Fruit fly (Drosophila melanogaster) whole organism, embryonic: ENCODE data around the gene CG10035.

Experiments used
- Adf1 ChIP-seq: fragments of 200-800 bp; sonication (Bioruptor generic); IDR thresholded peaks from 2 replicates; pipeline ENCODE4 v1.3.6; 2022; ENCODE audit warnings: missing biosample characterization, missing genetic modification characterization
- BEAF-32 ChIP-seq: fragments of 200-800 bp; sonication (Bioruptor generic); optimal IDR thresholded peaks from 3 replicates; lab custom pipeline; 2017; ENCODE audit warnings: missing biosample characterization, missing genetic modification characterization, mild to moderate bottlenecking, moderate library complexity, missing genetic modification reagents
- Bgb ChIP-seq: fragments of 200-800 bp; sonication (Bioruptor generic); IDR thresholded peaks from 2 replicates; pipeline ENCODE4 v1.3.6; 2022; ENCODE audit warnings: missing biosample characterization, missing genetic modification characterization; ENCODE audit not compliant: partially characterized antibody
- CG10543 ChIP-seq: fragments of 200-800 bp; sonication (Bioruptor generic); optimal IDR thresholded peaks from 3 replicates; lab custom pipeline; 2017; ENCODE audit warnings: missing biosample characterization, mild to moderate bottlenecking, missing genetic modification characterization, moderate library complexity
- CG10565 ChIP-seq: fragments of 200-800 bp; sonication (Bioruptor generic); optimal IDR thresholded peaks from 3 replicates; lab custom pipeline; 2016; ENCODE audit warnings: missing biosample characterization, mild to moderate bottlenecking, missing genetic modification characterization
- CG11247 ChIP-seq: fragments of 200-800 bp; sonication (Bioruptor generic); IDR thresholded peaks from 2 replicates; pipeline ENCODE4 v1.3.6; 2022; ENCODE audit warnings: missing biosample characterization, missing genetic modification characterization
- CG13775 ChIP-seq: fragments of 200-800 bp; sonication (Bioruptor generic); optimal IDR thresholded peaks from 3 replicates; lab custom pipeline; 2017; ENCODE audit warnings: missing biosample characterization, mild to moderate bottlenecking, missing genetic modification characterization
- CG1647 ChIP-seq: fragments of 200-800 bp; sonication (Bioruptor generic); optimal IDR thresholded peaks from 3 replicates; lab custom pipeline; 2016; ENCODE audit warnings: missing biosample characterization, missing genetic modification characterization
- CG18476 ChIP-seq: fragments of 200-800 bp; sonication (Bioruptor generic); optimal IDR thresholded peaks from 2 replicates; lab custom pipeline; 2016; ENCODE audit warnings: missing biosample characterization, mild to moderate bottlenecking, missing genetic modification characterization
- CG32772 ChIP-seq: fragments of 200-800 bp; sonication (Bioruptor generic); IDR thresholded peaks from 2 replicates; pipeline ENCODE4 v1.3.6; 2022; ENCODE audit warnings: missing biosample characterization, missing genetic modification characterization
- CG3407 ChIP-seq: fragments of 200-800 bp; sonication (Bioruptor generic); optimal IDR thresholded peaks from 2 replicates; lab custom pipeline; 2018; ENCODE audit warnings: missing biosample characterization, mild to moderate bottlenecking, missing genetic modification characterization
- CG34422 ChIP-seq: fragments of 200-800 bp; sonication (Bioruptor generic); IDR thresholded peaks from 3 replicates; pipeline ENCODE4 v1.3.6; 2022; ENCODE audit warnings: missing biosample characterization, missing genetic modification characterization
- CG5180 ChIP-seq: fragments of 200-800 bp; sonication (Bioruptor generic); optimal IDR thresholded peaks from 3 replicates; lab custom pipeline; 2017; ENCODE audit warnings: missing biosample characterization, missing genetic modification characterization, mild to moderate bottlenecking, moderate library complexity, missing genetic modification reagents
- CG6689 ChIP-seq: fragments of 200-800 bp; sonication (Bioruptor generic); IDR thresholded peaks from 2 replicates; pipeline ENCODE4 v1.3.6; 2022; ENCODE audit warnings: missing biosample characterization, missing genetic modification characterization
- CG6791 ChIP-seq: fragments of 200-800 bp; sonication (Bioruptor generic); IDR thresholded peaks from 3 replicates; pipeline ENCODE4 v1.3.6; 2022; ENCODE audit warnings: missing biosample characterization, missing genetic modification characterization; ENCODE audit not compliant: partially characterized antibody
- CG7357 ChIP-seq: fragments of 200-800 bp; sonication (Bioruptor generic); IDR thresholded peaks from 3 replicates; pipeline ENCODE4 v1.3.6; 2022; ENCODE audit warnings: missing biosample characterization, missing genetic modification characterization
- CG8388 ChIP-seq: fragments of 200-800 bp; sonication (Bioruptor generic); optimal IDR thresholded peaks from 2 replicates; lab custom pipeline; 2019; ENCODE audit warnings: missing biosample characterization, mild to moderate bottlenecking, missing genetic modification characterization, moderate library complexity
- CG9876 ChIP-seq: fragments of 200-800 bp; sonication (Bioruptor generic); optimal IDR thresholded peaks from 2 replicates; lab custom pipeline; 2016; ENCODE audit warnings: missing biosample characterization, missing genetic modification characterization
- CoRest ChIP-seq: fragments of 200-800 bp; sonication (Bioruptor generic); optimal IDR thresholded peaks from 3 replicates; lab custom pipeline; 2018; ENCODE audit warnings: missing biosample characterization, mild to moderate bottlenecking, missing genetic modification characterization, moderate library complexity
- Dip3 ChIP-seq: fragments of 200-800 bp; sonication (Bioruptor generic); optimal IDR thresholded peaks from 3 replicates; lab custom pipeline; 2016; ENCODE audit warnings: missing biosample characterization, missing genetic modification characterization
- Dll ChIP-seq: fragments of 200-800 bp; sonication (Bioruptor generic); IDR thresholded peaks from 4 replicates; pipeline ENCODE4 v1.3.6; 2022; ENCODE audit warnings: missing biosample characterization, missing genetic modification characterization; ENCODE audit not compliant: partially characterized antibody
- Dref ChIP-seq: fragments of 200-800 bp; sonication (Bioruptor generic); IDR thresholded peaks from 2 replicates; pipeline ENCODE4 v1.3.6; 2022; ENCODE audit warnings: missing biosample characterization, missing genetic modification characterization
- GATAe ChIP-seq: fragments of 200-800 bp; sonication (Bioruptor generic); conservative IDR thresholded peaks from 2 replicates; pipeline ENCODE4 v1.3.6; 2022; ENCODE audit warnings: missing biosample characterization, missing genetic modification characterization
- HLHmδ ChIP-seq: fragments of 200-800 bp; sonication (Bioruptor generic); optimal IDR thresholded peaks from 2 replicates; lab custom pipeline; 2018; ENCODE audit warnings: missing biosample characterization, mild to moderate bottlenecking, missing genetic modification characterization, moderate library complexity
- Jarid2 ChIP-seq: fragments of 200-800 bp; sonication (Bioruptor generic); optimal IDR thresholded peaks from 3 replicates; lab custom pipeline; 2017; ENCODE audit warnings: mild to moderate bottlenecking, missing biosample characterization, missing genetic modification reagents, missing genetic modification characterization
- Meics ChIP-seq: fragments of 200-800 bp; sonication (Bioruptor generic); optimal IDR thresholded peaks from 2 replicates; lab custom pipeline; 2017; ENCODE audit warnings: missing biosample characterization, mild to moderate bottlenecking, missing genetic modification characterization
- Neu2 ChIP-seq: fragments of 200-800 bp; sonication (Bioruptor generic); optimal IDR thresholded peaks from 3 replicates; lab custom pipeline; 2016; ENCODE audit warnings: missing biosample characterization, missing genetic modification characterization, borderline replicate concordance
- Nf-YC ChIP-seq: fragments of 200-800 bp; optimal IDR thresholded peaks from 3 replicates; lab custom pipeline; 2019; ENCODE audit warnings: missing biosample characterization, mild to moderate bottlenecking, missing genetic modification characterization, moderate library complexity
- Opbp ChIP-seq: fragments of 200-800 bp; sonication (Bioruptor generic); IDR thresholded peaks from 3 replicates; pipeline ENCODE4 v1.3.6; 2022; ENCODE audit warnings: missing biosample characterization, missing genetic modification characterization; ENCODE audit not compliant: partially characterized antibody
- Six4 ChIP-seq: fragments of 200-800 bp; sonication (Bioruptor generic); optimal IDR thresholded peaks from 2 replicates; lab custom pipeline; 2016; ENCODE audit warnings: missing biosample characterization, missing genetic modification characterization
- Sox100B ChIP-seq: fragments of 200-800 bp; sonication (Bioruptor generic); optimal IDR thresholded peaks from 3 replicates; lab custom pipeline; 2018; ENCODE audit warnings: missing biosample characterization, mild to moderate bottlenecking, missing genetic modification characterization
- abd-A ChIP-seq: fragments of 200-800 bp; sonication (Bioruptor generic); optimal IDR thresholded peaks from 3 replicates; lab custom pipeline; 2019; ENCODE audit warnings: missing biosample characterization, mild to moderate bottlenecking, missing genetic modification characterization, moderate library complexity
- cad ChIP-seq: fragments of >200 bp; optimal IDR thresholded peaks from 2 replicates; lab custom pipeline; 2017; ENCODE audit warnings: missing biosample characterization, missing genetic modification characterization
- caup ChIP-seq: fragments of 200-800 bp; sonication (Bioruptor generic); optimal IDR thresholded peaks from 3 replicates; lab custom pipeline; 2017; ENCODE audit warnings: missing biosample characterization, mild to moderate bottlenecking, missing genetic modification characterization, moderate library complexity; ENCODE audit not compliant: severe bottlenecking
- ci ChIP-seq: fragments of 200-800 bp; sonication (Bioruptor generic); IDR thresholded peaks from 3 replicates; pipeline ENCODE4 v1.3.6; 2022; ENCODE audit warnings: missing biosample characterization, missing genetic modification characterization
- dpn ChIP-seq, 2 experiments: fragments of 200-800 bp; sonication (Bioruptor generic); optimal IDR thresholded peaks; 3 replicates each; lab custom pipeline; 2016; ENCODE audit warnings: missing biosample characterization in 2 of 2, missing genetic modification characterization in 2 of 2
- ems ChIP-seq: fragments of 200-800 bp; sonication (Bioruptor generic); optimal IDR thresholded peaks from 3 replicates; lab custom pipeline; 2016; ENCODE audit warnings: missing biosample characterization, missing genetic modification characterization
- gfzf ChIP-seq: fragments of 200-800 bp; sonication (Bioruptor generic); optimal IDR thresholded peaks from 2 replicates; lab custom pipeline; 2016; ENCODE audit warnings: missing biosample characterization, mild to moderate bottlenecking, missing genetic modification characterization, moderate library complexity
- grau ChIP-seq: fragments of 200-800 bp; optimal IDR thresholded peaks from 3 replicates; lab custom pipeline; 2019; ENCODE audit warnings: missing biosample characterization, mild to moderate bottlenecking, missing genetic modification characterization, moderate library complexity
- hb ChIP-seq: fragments of 200-800 bp; sonication (Bioruptor generic); IDR thresholded peaks from 3 replicates; pipeline ENCODE4 v1.3.6; 2022; ENCODE audit warnings: missing biosample characterization, missing genetic modification characterization; ENCODE audit not compliant: partially characterized antibody
- lbe ChIP-seq: fragments of 200-800 bp; sonication (Bioruptor generic); optimal IDR thresholded peaks from 2 replicates; lab custom pipeline; 2016; ENCODE audit warnings: missing biosample characterization, mild to moderate bottlenecking, missing genetic modification characterization
- mam ChIP-seq: fragments of 200-800 bp; sonication (Bioruptor generic); optimal IDR thresholded peaks from 3 replicates; lab custom pipeline; 2016; ENCODE audit warnings: missing biosample characterization, missing genetic modification characterization
- nmo ChIP-seq: fragments of 200-800 bp; sonication (Bioruptor generic); optimal IDR thresholded peaks from 2 replicates; lab custom pipeline; 2018; ENCODE audit warnings: missing biosample characterization, mild to moderate bottlenecking, missing genetic modification characterization, moderate library complexity
- slp2 ChIP-seq: fragments of 200-800 bp; sonication (Bioruptor generic); optimal IDR thresholded peaks from 2 replicates; lab custom pipeline; 2016; ENCODE audit warnings: missing biosample characterization, missing genetic modification characterization
- stwl ChIP-seq: fragments of 200-800 bp; sonication (Bioruptor generic); optimal IDR thresholded peaks from 3 replicates; lab custom pipeline; 2018; ENCODE audit warnings: missing biosample characterization, mild to moderate bottlenecking, missing genetic modification characterization, moderate library complexity
- tap ChIP-seq: fragments of 200-800 bp; optimal IDR thresholded peaks from 3 replicates; lab custom pipeline; 2019; ENCODE audit warnings: missing biosample characterization, mild to moderate bottlenecking, missing genetic modification characterization, moderate library complexity
- trem ChIP-seq: fragments of 200-800 bp; optimal IDR thresholded peaks from 3 replicates; lab custom pipeline; 2019; ENCODE audit warnings: missing biosample characterization, mild to moderate bottlenecking, missing genetic modification characterization, moderate library complexity
- vnd ChIP-seq: fragments of 200-800 bp; sonication (Bioruptor generic); IDR thresholded peaks from 3 replicates; pipeline ENCODE4 v1.3.6; 2022; ENCODE audit warnings: missing biosample characterization, missing genetic modification characterization; ENCODE audit not compliant: partially characterized antibody
- zf30C ChIP-seq: fragments of 200-800 bp; sonication (Bioruptor generic); optimal IDR thresholded peaks from 3 replicates; lab custom pipeline; 2018; ENCODE audit warnings: missing biosample characterization, mild to moderate bottlenecking, missing genetic modification characterization

CG10035 gene

DNA sequence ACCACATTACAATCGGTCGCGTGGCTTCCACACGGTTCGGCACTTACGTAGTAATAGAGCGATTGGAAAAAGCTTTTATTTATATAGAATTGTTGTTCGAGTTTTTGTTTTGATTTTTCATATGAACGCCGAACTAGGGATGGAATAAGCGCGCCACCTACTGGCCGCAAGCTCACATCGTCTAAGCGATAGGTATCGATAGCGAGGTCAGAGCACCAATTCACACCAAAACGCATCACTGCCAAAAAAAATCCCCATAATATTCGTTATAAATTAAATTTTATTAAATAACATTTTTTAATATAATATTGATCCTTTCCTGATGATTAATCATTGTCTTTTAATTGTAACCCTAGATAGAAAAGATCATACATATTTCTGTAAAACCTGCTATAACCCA lies 32.0 kb downstream of the CG10035 start, which contains the start of gene CG10038 (continued):
- TF ChIP-seq nmo (GFP tag; lab: Kevin White, UChicago) (peak; percentile 69), CG32772 (GFP tag; lab: Robert Waterston, UW) (no peak), Opbp (GFP tag; lab: Robert Waterston, UW) (peak; percentile 98), CoRest (tag; lab: Kevin White, UChicago) (peak; percentile 78), CG34422 (peak; percentile 60; the same call in 2 of the 3 replicates), cad (GFP tag; lab: Kevin White, UChicago) (no peak), Dip3 (peak; percentile 6), CG10565 (GFP tag; lab: Kevin White, UChicago) (no peak), Dref (peak; percentile 88), mam (GFP tag; lab: Kevin White, UChicago) (peak; percentile 45), vnd (peak; percentile 92), CG9876 (peak; percentile 14), Sox100B (no peak), stwl (tag; lab: Kevin White, UChicago) (peak; percentile 87), CG6791 (peak; percentile 97), CG8388 (no peak), Jarid2 (GFP tag; lab: Kevin White, UChicago) (peak; percentile 14), HLHmδ (GFP tag; lab: Kevin White, UChicago) (no peak), Six4 (GFP tag; lab: Kevin White, UChicago) (no peak), zf30C (GFP tag; lab: Kevin White, UChicago) (peak; percentile 24), slp2 (GFP tag; lab: Kevin White, UChicago) (peak; percentile 1), Neu2 (no peak), CG10543 (GFP tag; lab: Kevin White, UChicago) (no peak), Nf-YC (peak; percentile 38), dpn (GFP tag; optimal IDR thresholded peaks at IDR 0.05; lab: Kevin White, UChicago) (peak; percentile 29 to 58), lbe (peak; percentile 37), CG18476 (GFP tag; lab: Kevin White, UChicago) (no peak), caup (GFP tag; lab: Kevin White, UChicago) (peak; percentile 34), BEAF-32 (peak; percentile 93), gfzf (peak; percentile 44), CG5180 (GFP tag; lab: Kevin White, UChicago) (no peak), grau (peak; percentile 54), ci (GFP tag; lab: Robert Waterston, UW) (0 out of 3 replicates have a peak, but pooled peaks have one; percentile 23), CG7357 (GFP tag; lab: Robert Waterston, UW) (peak; percentile 81), GATAe (GFP tag; lab: Robert Waterston, UW) (no peak), ems (GFP tag; lab: Kevin White, UChicago) (no peak), Meics (GFP tag; lab: Kevin White, UChicago) (peak; percentile 35), CG3407 (GFP tag; lab: Kevin White, UChicago) (no peak), CG6689 (no peak), tap (tag; lab: Kevin White, UChicago) (no peak), hb (GFP tag; lab: Robert Waterston, UW) (peak; percentile 92), CG11247 (GFP tag; lab: Robert Waterston, UW) (peak; percentile 22; the same call in 1 of the 2 replicates), trem (tag; lab: Kevin White, UChicago) (peak; percentile 55), Adf1 (GFP tag; lab: Robert Waterston, UW) (peak; percentile 25; the same call in 1 of the 2 replicates), Bgb (GFP tag; lab: Robert Waterston, UW) (peak; percentile 97), Dll (GFP tag; lab: Robert Waterston, UW) (peak; percentile 93), CG1647 (peak; percentile 52), abd-A (no peak), CG13775 (peak; percentile 21)
